Fruit fly (Drosophila melanogaster) whole organism, embryonic: Measurements from ENCODE around the gene ProRS-m.

ENCODE experiments used
- Abd-B ChIP-seq: fragments of 200-800 bp; sonication (Bioruptor generic); optimal IDR thresholded peaks from 2 replicates; lab custom pipeline; 2018; ENCODE audit warnings: missing biosample characterization, mild to moderate bottlenecking, missing genetic modification characterization, moderate library complexity
- B-H1 ChIP-seq: fragments of 200-800 bp; sonication (Bioruptor generic); IDR thresholded peaks from 3 replicates; pipeline ENCODE4 v1.3.6; 2022; ENCODE audit warnings: missing biosample characterization, missing genetic modification characterization
- CG10543 ChIP-seq: fragments of 200-800 bp; sonication (Bioruptor generic); optimal IDR thresholded peaks from 3 replicates; lab custom pipeline; 2017; ENCODE audit warnings: missing biosample characterization, mild to moderate bottlenecking, missing genetic modification characterization, moderate library complexity
- CG13424 ChIP-seq: fragments of 200-800 bp; sonication (Bioruptor generic); optimal IDR thresholded peaks from 2 replicates; lab custom pipeline; 2019; ENCODE audit warnings: missing biosample characterization, mild to moderate bottlenecking, missing genetic modification characterization, moderate library complexity
- CG14860 ChIP-seq: fragments of 200-800 bp; sonication (Bioruptor generic); IDR thresholded peaks from 3 replicates; pipeline ENCODE4 v1.3.6; 2022; ENCODE audit warnings: missing biosample characterization, missing genetic modification characterization; ENCODE audit not compliant: partially characterized antibody
- CG15269 ChIP-seq: fragments of 200-800 bp; sonication (Bioruptor generic); optimal IDR thresholded peaks from 2 replicates; lab custom pipeline; 2018; ENCODE audit warnings: missing biosample characterization, mild to moderate bottlenecking, missing genetic modification characterization, moderate library complexity
- CG15479 ChIP-seq: fragments of 200-800 bp; sonication (Bioruptor generic); optimal IDR thresholded peaks from 3 replicates; lab custom pipeline; 2019; ENCODE audit warnings: missing biosample characterization, mild to moderate bottlenecking, missing genetic modification characterization, moderate library complexity
- CG15696 ChIP-seq: fragments of 200-800 bp; sonication (Bioruptor generic); optimal IDR thresholded peaks from 2 replicates; lab custom pipeline; 2019; ENCODE audit warnings: missing biosample characterization, mild to moderate bottlenecking, missing genetic modification characterization, moderate library complexity
- CG18262 ChIP-seq: fragments of 200-800 bp; optimal IDR thresholded peaks from 3 replicates; lab custom pipeline; 2019; ENCODE audit warnings: missing biosample characterization, mild to moderate bottlenecking, missing genetic modification characterization, moderate library complexity
- CG1832 ChIP-seq: fragments of 200-800 bp; sonication (Bioruptor generic); optimal IDR thresholded peaks from 2 replicates; lab custom pipeline; 2017; ENCODE audit warnings: missing biosample characterization, mild to moderate bottlenecking, missing genetic modification characterization, inconsistent platforms
- CG18476 ChIP-seq: fragments of 200-800 bp; sonication (Bioruptor generic); optimal IDR thresholded peaks from 2 replicates; lab custom pipeline; 2016; ENCODE audit warnings: missing biosample characterization, mild to moderate bottlenecking, missing genetic modification characterization
- CG2712 ChIP-seq: fragments of 200-800 bp; optimal IDR thresholded peaks from 3 replicates; lab custom pipeline; 2019; ENCODE audit warnings: missing biosample characterization, mild to moderate bottlenecking, missing genetic modification characterization, moderate library complexity
- CG2889 ChIP-seq: fragments of 200-800 bp; sonication (Bioruptor generic); IDR thresholded peaks from 3 replicates; pipeline ENCODE4 v1.3.6; 2022; ENCODE audit warnings: missing biosample characterization, missing genetic modification characterization
- CG31224 ChIP-seq: fragments of 200-800 bp; sonication (Bioruptor generic); IDR thresholded peaks from 2 replicates; pipeline ENCODE4 v1.3.6; 2022; ENCODE audit warnings: missing biosample characterization, missing genetic modification characterization
- CG32532 ChIP-seq: fragments of 200-800 bp; sonication (Bioruptor generic); IDR thresholded peaks from 2 replicates; pipeline ENCODE4 v1.3.6; 2022; ENCODE audit warnings: missing biosample characterization, missing genetic modification characterization
- CG34376 ChIP-seq: fragments of 200-800 bp; sonication (Bioruptor generic); optimal IDR thresholded peaks from 2 replicates; lab custom pipeline; 2018; ENCODE audit warnings: missing biosample characterization, mild to moderate bottlenecking, missing genetic modification characterization
- CG4404 ChIP-seq: fragments of 200-800 bp; sonication (Bioruptor generic); IDR thresholded peaks from 2 replicates; pipeline ENCODE4 v1.3.6; 2022; ENCODE audit warnings: missing biosample characterization, missing genetic modification characterization
- CG5180 ChIP-seq: fragments of 200-800 bp; sonication (Bioruptor generic); optimal IDR thresholded peaks from 3 replicates; lab custom pipeline; 2017; ENCODE audit warnings: missing biosample characterization, missing genetic modification characterization, mild to moderate bottlenecking, moderate library complexity, missing genetic modification reagents
- CG6854 ChIP-seq: fragments of 200-800 bp; sonication (Bioruptor generic); optimal IDR thresholded peaks from 3 replicates; lab custom pipeline; 2017; ENCODE audit warnings: missing biosample characterization, mild to moderate bottlenecking, missing genetic modification characterization
- CG7556 ChIP-seq: fragments of 200-800 bp; sonication (Bioruptor generic); optimal IDR thresholded peaks from 2 replicates; lab custom pipeline; 2017; ENCODE audit warnings: missing biosample characterization, mild to moderate bottlenecking, missing genetic modification characterization
- CG7928 ChIP-seq: fragments of 200-800 bp; sonication (Bioruptor generic); optimal IDR thresholded peaks from 2 replicates; lab custom pipeline; 2017; ENCODE audit warnings: missing biosample characterization, mild to moderate bottlenecking, missing genetic modification characterization
- CG8281 ChIP-seq: fragments of 200-800 bp; sonication (Bioruptor generic); optimal IDR thresholded peaks from 2 replicates; lab custom pipeline; 2018; ENCODE audit warnings: missing biosample characterization, mild to moderate bottlenecking, missing genetic modification characterization, moderate library complexity
- CG9215 ChIP-seq: fragments of 200-800 bp; sonication (Bioruptor generic); IDR thresholded peaks from 2 replicates; pipeline ENCODE4 v1.3.6; 2022; ENCODE audit warnings: missing biosample characterization, missing genetic modification characterization
- CG9932 ChIP-seq: fragments of 200-800 bp; sonication (Bioruptor generic); IDR thresholded peaks from 2 replicates; pipeline ENCODE4 v1.3.6; 2022; ENCODE audit warnings: missing biosample characterization, missing genetic modification characterization
- Chrac-16 ChIP-seq: fragments of 200-800 bp; sonication (Bioruptor generic); optimal IDR thresholded peaks from 3 replicates; lab custom pipeline; 2016; ENCODE audit warnings: missing biosample characterization, missing genetic modification characterization
- CoRest ChIP-seq: fragments of 200-800 bp; sonication (Bioruptor generic); optimal IDR thresholded peaks from 3 replicates; lab custom pipeline; 2018; ENCODE audit warnings: missing biosample characterization, mild to moderate bottlenecking, missing genetic modification characterization, moderate library complexity
- ERR ChIP-seq: fragments of 200-800 bp; sonication (Bioruptor generic); optimal IDR thresholded peaks from 2 replicates; lab custom pipeline; 2016; ENCODE audit warnings: missing biosample characterization, missing genetic modification characterization
- Hand ChIP-seq: fragments of 200-800 bp; sonication (Bioruptor generic); optimal IDR thresholded peaks from 2 replicates; lab custom pipeline; 2017; ENCODE audit warnings: mild to moderate bottlenecking, missing biosample characterization, missing genetic modification reagents, missing genetic modification characterization
- Hmr ChIP-seq: fragments of 200-800 bp; sonication (Bioruptor generic); optimal IDR thresholded peaks from 3 replicates; lab custom pipeline; 2017; ENCODE audit warnings: mild to moderate bottlenecking, missing biosample characterization, missing genetic modification reagents, missing genetic modification characterization
- Kr ChIP-seq: fragments of 200-800 bp; sonication (Bioruptor generic); optimal IDR thresholded peaks from 2 replicates; lab custom pipeline; 2017; ENCODE audit warnings: missing biosample characterization, mild to moderate bottlenecking, missing genetic modification characterization
- MBD-R2 ChIP-seq: fragments of 200-800 bp; sonication (Bioruptor generic); IDR thresholded peaks from 2 replicates; pipeline ENCODE4 v1.3.6; 2022; ENCODE audit warnings: missing biosample characterization, missing genetic modification characterization
- Spps ChIP-seq: fragments of 200-800 bp; sonication (Bioruptor generic); optimal IDR thresholded peaks from 2 replicates; lab custom pipeline; 2018; ENCODE audit warnings: missing biosample characterization, mild to moderate bottlenecking, missing genetic modification characterization
- az2 ChIP-seq: fragments of 200-800 bp; sonication (Bioruptor generic); optimal IDR thresholded peaks from 3 replicates; lab custom pipeline; 2016; ENCODE audit warnings: missing biosample characterization, missing genetic modification characterization
- bigmax ChIP-seq: fragments of 200-800 bp; sonication (Bioruptor generic); optimal IDR thresholded peaks from 2 replicates; lab custom pipeline; 2018; ENCODE audit warnings: missing biosample characterization, mild to moderate bottlenecking, missing genetic modification characterization
- chinmo ChIP-seq: fragments of 200-800 bp; sonication (Bioruptor generic); IDR thresholded peaks from 4 replicates; pipeline ENCODE4 v1.3.6; 2022; ENCODE audit warnings: missing biosample characterization, missing genetic modification characterization; ENCODE audit not compliant: partially characterized antibody
- exex ChIP-seq: fragments of 200-800 bp; sonication (Bioruptor generic); optimal IDR thresholded peaks from 4 replicates; lab custom pipeline; 2018; ENCODE audit warnings: missing biosample characterization, mild to moderate bottlenecking, missing genetic modification characterization, moderate library complexity
- eyg ChIP-seq: fragments of 200-800 bp; sonication (Bioruptor generic); optimal IDR thresholded peaks from 3 replicates; lab custom pipeline; 2016; ENCODE audit warnings: missing biosample characterization, missing genetic modification characterization
- fd96Cb ChIP-seq: fragments of 200-800 bp; sonication (Bioruptor generic); optimal IDR thresholded peaks from 2 replicates; lab custom pipeline; 2018; ENCODE audit warnings: missing biosample characterization, mild to moderate bottlenecking, missing genetic modification characterization, moderate library complexity
- h ChIP-seq: fragments of >200 bp; optimal IDR thresholded peaks from 2 replicates; lab custom pipeline; 2017
- hkb ChIP-seq, 2 experiments: fragments of 200-800 bp in 1 of 2; fragments of >200 bp in 1 of 2; sonication (Bioruptor generic) in 1 of 2; IDR thresholded peaks in 1 of 2; optimal IDR thresholded peaks in 1 of 2; 2 replicates each; pipeline versions ENCODE4 v1.3.6 to Lab custom; 2017 to 2022; ENCODE audit warnings: missing biosample characterization in 1 of 2, missing genetic modification characterization in 1 of 2
- nmo ChIP-seq: fragments of 200-800 bp; sonication (Bioruptor generic); optimal IDR thresholded peaks from 2 replicates; lab custom pipeline; 2018; ENCODE audit warnings: missing biosample characterization, mild to moderate bottlenecking, missing genetic modification characterization, moderate library complexity
- pzg ChIP-seq: fragments of 200-800 bp; sonication (Bioruptor generic); optimal IDR thresholded peaks from 3 replicates; lab custom pipeline; 2018; ENCODE audit warnings: missing biosample characterization, mild to moderate bottlenecking, missing genetic modification characterization, moderate library complexity
- repo ChIP-seq: fragments of 200-800 bp; sonication (Bioruptor generic); optimal IDR thresholded peaks from 2 replicates; lab custom pipeline; 2016; ENCODE audit warnings: missing biosample characterization, missing genetic modification characterization
- row ChIP-seq: fragments of 200-800 bp; sonication (Bioruptor generic); IDR thresholded peaks from 3 replicates; pipeline ENCODE4 v1.3.6; 2022; ENCODE audit warnings: missing biosample characterization, missing genetic modification characterization
- slp2 ChIP-seq: fragments of 200-800 bp; sonication (Bioruptor generic); optimal IDR thresholded peaks from 2 replicates; lab custom pipeline; 2016; ENCODE audit warnings: missing biosample characterization, missing genetic modification characterization
- sob ChIP-seq: fragments of 200-800 bp; sonication (Bioruptor generic); IDR thresholded peaks from 2 replicates; pipeline ENCODE4 v1.3.6; 2022; ENCODE audit warnings: missing biosample characterization, missing genetic modification characterization
- stwl ChIP-seq: fragments of 200-800 bp; sonication (Bioruptor generic); optimal IDR thresholded peaks from 3 replicates; lab custom pipeline; 2018; ENCODE audit warnings: missing biosample characterization, mild to moderate bottlenecking, missing genetic modification characterization, moderate library complexity
- tll ChIP-seq, 2 experiments: fragments of 200-800 bp in 1 of 2; fragments of >200 bp in 1 of 2; sonication (Bioruptor generic) in 1 of 2; optimal IDR thresholded peaks; 2 replicates each; lab custom pipeline; 2017 to 2019; ENCODE audit warnings: missing biosample characterization in 2 of 2, missing genetic modification characterization in 2 of 2, mild to moderate bottlenecking in 1 of 2, moderate library complexity in 1 of 2
- trem ChIP-seq: fragments of 200-800 bp; optimal IDR thresholded peaks from 3 replicates; lab custom pipeline; 2019; ENCODE audit warnings: missing biosample characterization, mild to moderate bottlenecking, missing genetic modification characterization, moderate library complexity

The ProRS-m gene

dm6 chr3L:2651800-2652199, at the start of gene ProRS-m, which contains the start of the genes CG42304 and Snup:
Gene ProRS-m, minus strand, starts transcription at chr3L:2651850.
Gene CG42304, plus strand, starts transcription at chr3L:2652088.
Gene Snup, plus strand, starts transcription at chr3L:2652088.
- no peak for TF ChIP-seq eyg (GFP tag; lab: Kevin White, UChicago)
- TF ChIP-seq CG7928 (GFP tag; lab: Kevin White, UChicago) = no peak
- TF ChIP-seq slp2 = no peak
- no peak for TF ChIP-seq CG1832 (GFP tag; lab: Kevin White, UChicago)
- TF ChIP-seq CG18476 (GFP tag; lab: Kevin White, UChicago) = no peak
- no peak for TF ChIP-seq h (lab: Kevin White, UChicago)
- TF ChIP-seq chinmo (GFP tag; lab: Robert Waterston, UW) = no peak
- TF ChIP-seq CG4404 = peak; percentile 59
- TF ChIP-seq CG15696 (tag; lab: Kevin White, UChicago) = peak; percentile 22
- TF ChIP-seq fd96Cb (tag; lab: Kevin White, UChicago) = peak; percentile 47
- no peak for TF ChIP-seq CG14860
- TF ChIP-seq CG18262 = peak; percentile 80
- TF ChIP-seq CG5180 (GFP tag; lab: Kevin White, UChicago) = no peak
- no peak for TF ChIP-seq B-H1
- peak; percentile 76 for TF ChIP-seq nmo (GFP tag; lab: Kevin White, UChicago)
- TF ChIP-seq Chrac-16 (GFP tag; lab: Kevin White, UChicago) = peak; percentile 5
- peak; percentile 60 for TF ChIP-seq Abd-B (GFP tag; lab: Kevin White, UChicago)
- TF ChIP-seq repo (GFP tag; lab: Kevin White, UChicago) = no peak
- TF ChIP-seq CG2712 = peak; percentile 87
- peak; percentile 73 for TF ChIP-seq bigmax (GFP tag; lab: Kevin White, UChicago)
- TF ChIP-seq hkb (optimal IDR thresholded peaks at IDR 0.05; lab: Kevin White, UChicago) = no peak
- TF ChIP-seq hkb (GFP tag; IDR thresholded peaks at IDR 0.05; lab: Robert Waterston, UW) = peak; percentile 63; the same call in 1 of the 2 replicates
- TF ChIP-seq az2 (GFP tag; lab: Kevin White, UChicago) = peak; percentile 22
- TF ChIP-seq CoRest (tag; lab: Kevin White, UChicago) = no peak
- no peak for TF ChIP-seq CG2889
- TF ChIP-seq stwl = peak; percentile 92
- TF ChIP-seq Spps = peak; percentile 13
- TF ChIP-seq Hmr = peak; percentile 26
- no peak for TF ChIP-seq Kr (GFP tag; lab: Kevin White, UChicago)
- no peak for TF ChIP-seq CG6854 (GFP tag; lab: Kevin White, UChicago)
- peak; percentile 56; the same call in 1 of the 2 replicates for TF ChIP-seq CG9932
- no peak for TF ChIP-seq Hand (GFP tag; lab: Kevin White, UChicago)
- peak; percentile 72 for TF ChIP-seq CG32532
- peak; percentile 88 for TF ChIP-seq trem
- no peak for TF ChIP-seq CG10543 (GFP tag; lab: Kevin White, UChicago)
- peak; percentile 18; the same call in 1 of the 2 replicates for TF ChIP-seq sob
- no peak for TF ChIP-seq CG34376 (GFP tag; lab: Kevin White, UChicago)
- TF ChIP-seq tll (GFP tag; optimal IDR thresholded peaks at IDR 0.05; lab: Kevin White, UChicago) = peak in 1 of 2 experiments; percentile 23
- no peak for TF ChIP-seq exex (tag; lab: Kevin White, UChicago)
- TF ChIP-seq CG31224 (GFP tag; lab: Robert Waterston, UW) = 0 out of 2 replicates have a peak, but pooled peaks have one; percentile 19
- peak; percentile 18 for TF ChIP-seq pzg (GFP tag; lab: Kevin White, UChicago)
- peak; percentile 29 for TF ChIP-seq CG7556 (GFP tag; lab: Kevin White, UChicago)
- TF ChIP-seq row = peak; percentile 94
- TF ChIP-seq CG15479 (GFP tag; lab: Kevin White, UChicago) = no peak
- peak; percentile 54 for TF ChIP-seq CG15269 (tag; lab: Kevin White, UChicago)
- TF ChIP-seq CG8281 = no peak
- 0 out of 2 replicates have a peak, but pooled peaks have one; percentile 37 for TF ChIP-seq CG9215 (GFP tag; lab: Robert Waterston, UW)
- TF ChIP-seq MBD-R2 (GFP tag; lab: Robert Waterston, UW) = peak; percentile 71
- TF ChIP-seq CG13424 = peak; percentile 53
- TF ChIP-seq ERR = no peak
